Worm (Caenorhabditis elegans) whole organism, L3 larva: Measurements from ENCODE around the gene D1054.1.

Experiments used
- fkh-10 ChIP-seq: sonication (generic microtip); optimal IDR thresholded peaks from 2 replicates; lab custom pipeline; 2017; ENCODE audit warnings: missing biosample characterization, missing genetic modification reagents, missing genetic modification characterization
- fkh-2 ChIP-seq: fragments of 150-350 bp; optimal IDR thresholded peaks from 2 replicates; lab custom pipeline; 2014; ENCODE audit warnings: missing biosample characterization, missing genetic modification reagents, missing genetic modification characterization
- fos-1 ChIP-seq: fragments of 150-350 bp; optimal IDR thresholded peaks from 2 replicates; lab custom pipeline; 2014; ENCODE audit warnings: missing biosample characterization, missing genetic modification characterization
- nfya-1 ChIP-seq: sonication (generic microtip); optimal IDR thresholded peaks from 2 replicates; lab custom pipeline; 2017; ENCODE audit warnings: missing genetic modification characterization, mild to moderate bottlenecking, missing compliant biosample characterization, antibody characterized with exemption, moderate library complexity; ENCODE audit not compliant: insufficient read depth
- nhr-11 ChIP-seq: fragments of 150-350 bp; optimal IDR thresholded peaks from 2 replicates; lab custom pipeline; 2014; ENCODE audit warnings: missing biosample characterization, missing genetic modification characterization
- nhr-25 ChIP-seq: sonication (generic microtip); optimal IDR thresholded peaks from 2 replicates; lab custom pipeline; 2017; ENCODE audit warnings: missing biosample characterization, missing genetic modification characterization
- pha-4 ChIP-seq: fragments of 150-350 bp; optimal IDR thresholded peaks from 2 replicates; lab custom pipeline; 2014; ENCODE audit warnings: missing biosample characterization, missing genetic modification reagents, missing genetic modification characterization
- skn-1 ChIP-seq: fragments of 150-350 bp; optimal IDR thresholded peaks from 2 replicates; lab custom pipeline; 2014; ENCODE audit warnings: missing biosample characterization, missing genetic modification characterization
- snpc-4 ChIP-seq: fragments of 150-350 bp; optimal IDR thresholded peaks from 2 replicates; lab custom pipeline; 2014; ENCODE audit warnings: missing biosample characterization, missing genetic modification characterization
- unc-39 ChIP-seq: sonication (generic microtip); optimal IDR thresholded peaks from 4 replicates; lab custom pipeline; 2017; ENCODE audit warnings: missing biosample characterization, missing genetic modification characterization
- unc-62 ChIP-seq: fragments of 150-350 bp; sonication (generic microtip); optimal IDR thresholded peaks from 4 replicates; lab custom pipeline; 2014; ENCODE audit warnings: missing biosample characterization, missing genetic modification reagents, missing genetic modification characterization
- zag-1 ChIP-seq: fragments of 150-350 bp; optimal IDR thresholded peaks from 2 replicates; lab custom pipeline; 2014; ENCODE audit warnings: missing biosample characterization, missing genetic modification characterization

- TF ChIP-seq zag-1 (tag; lab: Kevin White, UChicago) = no peak
- TF ChIP-seq pha-4 (tag; lab: Kevin White, UChicago) = no peak
- no peak for TF ChIP-seq nfya-1
- TF ChIP-seq nhr-11 (tag; lab: Kevin White, UChicago) = no peak
- TF ChIP-seq unc-62 = no peak
- no peak for TF ChIP-seq skn-1 (tag; lab: Kevin White, UChicago)
- no peak for TF ChIP-seq nhr-25 (tag; lab: Kevin White, UChicago)
- TF ChIP-seq unc-39 (tag; lab: Kevin White, UChicago) = no peak
- TF ChIP-seq fkh-10 = peak; percentile 25
- no peak for TF ChIP-seq snpc-4 (tag; lab: Kevin White, UChicago)
- no peak for TF ChIP-seq fos-1
- TF ChIP-seq fkh-2 (tag; lab: Kevin White, UChicago) = no peak
Observed at ce11 chrV:10816831-10817230, 46.8 kb upstream of the D1054.1 start.
